Fruit fly (Drosophila melanogaster) whole organism, adult: Measurements from ENCODE around the gene CG13894.

Source experiments
- CG12768 ChIP-seq: fragments of 200-800 bp; sonication (Bioruptor generic); optimal IDR thresholded peaks from 2 replicates; lab custom pipeline; 2017; ENCODE audit warnings: missing biosample characterization, missing genetic modification characterization, mild to moderate bottlenecking, moderate library complexity, missing genetic modification reagents
- CG7045 ChIP-seq: fragments of 200-800 bp; sonication (Bioruptor generic); optimal IDR thresholded peaks from 2 replicates; lab custom pipeline; 2017; ENCODE audit warnings: missing biosample characterization, mild to moderate bottlenecking, missing genetic modification characterization
- Mnt ChIP-seq: fragments of 200-800 bp; sonication (Bioruptor generic); optimal IDR thresholded peaks from 2 replicates; lab custom pipeline; 2016; ENCODE audit warnings: missing biosample characterization, mild to moderate bottlenecking, missing genetic modification characterization
- bab1 ChIP-seq: fragments of 200-800 bp; sonication (Bioruptor generic); optimal IDR thresholded peaks from 3 replicates; lab custom pipeline; 2019; ENCODE audit warnings: missing biosample characterization, mild to moderate bottlenecking, missing genetic modification characterization, moderate library complexity

- TF ChIP-seq CG12768 (no peak), CG7045 (GFP tag; lab: Kevin White, UChicago) (no peak), Mnt (GFP tag; lab: Kevin White, UChicago) (peak; percentile 1), bab1 (GFP tag; lab: Kevin White, UChicago) (no peak)
These were observed 14.0 kb downstream of the CG13894 start for dm6 chr3L:684749-685440.
